Fruit fly (Drosophila melanogaster) whole organism, embryonic: ENCODE measurements around the gene Cul5.
A peak's percentile ranks its signal among the peaks of the same experiment; 100 is the strongest.

Experiments
- C15 ChIP-seq: fragments of 200-800 bp; sonication (Bioruptor generic); IDR thresholded peaks from 3 replicates; pipeline ENCODE4 v1.3.6; 2022; ENCODE audit warnings: missing biosample characterization, missing genetic modification characterization
- CG10147 ChIP-seq: fragments of 200-800 bp; sonication (Bioruptor generic); optimal IDR thresholded peaks from 2 replicates; lab custom pipeline; 2019; ENCODE audit warnings: missing biosample characterization, mild to moderate bottlenecking, missing genetic modification characterization, moderate library complexity
- CG10462 ChIP-seq: fragments of 200-800 bp; sonication (Bioruptor generic); optimal IDR thresholded peaks from 2 replicates; lab custom pipeline; 2016; ENCODE audit warnings: missing biosample characterization, missing genetic modification characterization
- CG10959 ChIP-seq: fragments of 200-800 bp; sonication (Bioruptor generic); IDR thresholded peaks from 2 replicates; pipeline ENCODE4 v1.3.6; 2022; ENCODE audit warnings: missing biosample characterization, missing genetic modification characterization
- CG11247 ChIP-seq: fragments of 200-800 bp; sonication (Bioruptor generic); IDR thresholded peaks from 2 replicates; pipeline ENCODE4 v1.3.6; 2022; ENCODE audit warnings: missing biosample characterization, missing genetic modification characterization
- CG11695 ChIP-seq: fragments of 200-800 bp; sonication (Bioruptor generic); IDR thresholded peaks from 3 replicates; pipeline ENCODE4 v1.3.6; 2022; ENCODE audit warnings: missing biosample characterization, missing genetic modification characterization
- CG12659 ChIP-seq: fragments of 200-800 bp; sonication (Bioruptor generic); optimal IDR thresholded peaks from 3 replicates; lab custom pipeline; 2017; ENCODE audit warnings: mild to moderate bottlenecking, missing biosample characterization, missing genetic modification reagents, missing genetic modification characterization
- CG13287 ChIP-seq: fragments of 200-800 bp; sonication (Bioruptor generic); IDR thresholded peaks from 2 replicates; pipeline ENCODE4 v1.3.6; 2022; ENCODE audit warnings: missing biosample characterization, missing genetic modification characterization; ENCODE audit not compliant: partially characterized antibody
- CG13894 ChIP-seq: fragments of 200-800 bp; sonication (Bioruptor generic); optimal IDR thresholded peaks from 3 replicates; lab custom pipeline; 2018; ENCODE audit warnings: missing biosample characterization, mild to moderate bottlenecking, missing genetic modification characterization, moderate library complexity
- CG14050 ChIP-seq: fragments of 200-800 bp; sonication (Bioruptor generic); IDR thresholded peaks from 3 replicates; pipeline ENCODE4 v1.3.6; 2022; ENCODE audit warnings: missing biosample characterization, missing genetic modification characterization
- CG18262 ChIP-seq: fragments of 200-800 bp; optimal IDR thresholded peaks from 3 replicates; lab custom pipeline; 2019; ENCODE audit warnings: missing biosample characterization, mild to moderate bottlenecking, missing genetic modification characterization, moderate library complexity
- CG18476 ChIP-seq: fragments of 200-800 bp; sonication (Bioruptor generic); optimal IDR thresholded peaks from 2 replicates; lab custom pipeline; 2016; ENCODE audit warnings: missing biosample characterization, mild to moderate bottlenecking, missing genetic modification characterization
- CG2678 ChIP-seq: fragments of 200-800 bp; sonication (Bioruptor generic); optimal IDR thresholded peaks from 3 replicates; lab custom pipeline; 2019; ENCODE audit warnings: missing biosample characterization, mild to moderate bottlenecking, missing genetic modification characterization, moderate library complexity
- CG31441 ChIP-seq: fragments of 200-800 bp; sonication (Bioruptor generic); IDR thresholded peaks from 2 replicates; pipeline ENCODE4 v1.3.6; 2022; ENCODE audit warnings: missing biosample characterization, missing genetic modification characterization
- CG32532 ChIP-seq: fragments of 200-800 bp; sonication (Bioruptor generic); IDR thresholded peaks from 2 replicates; pipeline ENCODE4 v1.3.6; 2022; ENCODE audit warnings: missing biosample characterization, missing genetic modification characterization
- CG33213 ChIP-seq: fragments of 200-800 bp; sonication (Bioruptor generic); optimal IDR thresholded peaks from 3 replicates; lab custom pipeline; 2016; ENCODE audit warnings: missing biosample characterization, missing genetic modification characterization
- CG4617 ChIP-seq: fragments of 200-800 bp; sonication (Bioruptor generic); optimal IDR thresholded peaks from 3 replicates; lab custom pipeline; 2016; ENCODE audit warnings: missing biosample characterization, missing genetic modification characterization, borderline replicate concordance
- CG4730 ChIP-seq: fragments of 200-800 bp; sonication (Bioruptor generic); IDR thresholded peaks from 2 replicates; pipeline ENCODE4 v1.3.6; 2022; ENCODE audit warnings: missing biosample characterization, missing genetic modification characterization
- CG6272 ChIP-seq: fragments of 200-800 bp; sonication (Bioruptor generic); IDR thresholded peaks from 2 replicates; pipeline ENCODE4 v1.3.6; 2022; ENCODE audit warnings: missing biosample characterization, missing genetic modification characterization
- CG6654 ChIP-seq: fragments of 200-800 bp; sonication (Bioruptor generic); optimal IDR thresholded peaks from 2 replicates; lab custom pipeline; 2017; ENCODE audit warnings: missing biosample characterization, mild to moderate bottlenecking, missing genetic modification characterization
- CG7928 ChIP-seq: fragments of 200-800 bp; sonication (Bioruptor generic); optimal IDR thresholded peaks from 2 replicates; lab custom pipeline; 2017; ENCODE audit warnings: missing biosample characterization, mild to moderate bottlenecking, missing genetic modification characterization
- Chrac-16 ChIP-seq: fragments of 200-800 bp; sonication (Bioruptor generic); optimal IDR thresholded peaks from 3 replicates; lab custom pipeline; 2016; ENCODE audit warnings: missing biosample characterization, missing genetic modification characterization
- Dfd ChIP-seq, 2 experiments: fragments of >200 bp; optimal IDR thresholded peaks; 2 replicates each; lab custom pipeline; 2017; ENCODE audit warnings: missing biosample characterization in 2 of 2, missing genetic modification characterization in 2 of 2
- Dp ChIP-seq: fragments of 200-800 bp; sonication (Bioruptor generic); optimal IDR thresholded peaks from 2 replicates; lab custom pipeline; 2018; ENCODE audit warnings: missing biosample characterization, mild to moderate bottlenecking, missing genetic modification characterization, moderate library complexity
- E2f1 ChIP-seq: fragments of 200-800 bp; sonication (Bioruptor generic); IDR thresholded peaks from 2 replicates; pipeline ENCODE4 v1.3.6; 2022; ENCODE audit warnings: missing biosample characterization, missing genetic modification characterization
- Fer1 ChIP-seq: fragments of 200-800 bp; sonication (Bioruptor generic); optimal IDR thresholded peaks from 2 replicates; lab custom pipeline; 2017; ENCODE audit warnings: missing biosample characterization, mild to moderate bottlenecking, missing genetic modification characterization
- Gug ChIP-seq: fragments of 200-800 bp; sonication (Bioruptor generic); IDR thresholded peaks from 4 replicates; pipeline ENCODE4 v1.3.6; 2022; ENCODE audit warnings: missing biosample characterization, missing genetic modification characterization
- HmgZ ChIP-seq: fragments of 200-800 bp; sonication (Bioruptor generic); optimal IDR thresholded peaks from 2 replicates; lab custom pipeline; 2018; ENCODE audit warnings: missing biosample characterization, mild to moderate bottlenecking, missing genetic modification characterization
- Hmr ChIP-seq: fragments of 200-800 bp; sonication (Bioruptor generic); optimal IDR thresholded peaks from 3 replicates; lab custom pipeline; 2017; ENCODE audit warnings: mild to moderate bottlenecking, missing biosample characterization, missing genetic modification reagents, missing genetic modification characterization
- Hr3 ChIP-seq: fragments of 200-800 bp; sonication (Bioruptor generic); optimal IDR thresholded peaks from 3 replicates; lab custom pipeline; 2016; ENCODE audit warnings: missing biosample characterization, missing genetic modification characterization
- Lpt ChIP-seq: fragments of >200 bp; optimal IDR thresholded peaks from 2 replicates; lab custom pipeline; 2018; ENCODE audit warnings: missing biosample characterization, missing genetic modification characterization
- Med ChIP-seq: fragments of 200-800 bp; sonication (Bioruptor generic); peaks from one replicate; lab custom pipeline; 2016; ENCODE audit warnings: missing biosample characterization, missing genetic modification characterization, mild to moderate bottlenecking, inconsistent platforms, moderate library complexity
- NfI ChIP-seq: fragments of 200-800 bp; sonication (Bioruptor generic); optimal IDR thresholded peaks from 3 replicates; lab custom pipeline; 2018; ENCODE audit warnings: missing biosample characterization, mild to moderate bottlenecking, missing genetic modification characterization, moderate library complexity
- Oaz ChIP-seq: fragments of 200-800 bp; sonication (Bioruptor generic); IDR thresholded peaks from 2 replicates; pipeline ENCODE4 v1.3.6; 2022; ENCODE audit warnings: missing biosample characterization, missing genetic modification characterization
- Opbp ChIP-seq: fragments of 200-800 bp; sonication (Bioruptor generic); IDR thresholded peaks from 3 replicates; pipeline ENCODE4 v1.3.6; 2022; ENCODE audit warnings: missing biosample characterization, missing genetic modification characterization; ENCODE audit not compliant: partially characterized antibody
- Side ChIP-seq: fragments of 200-800 bp; sonication (Bioruptor generic); optimal IDR thresholded peaks from 2 replicates; lab custom pipeline; 2016; ENCODE audit warnings: missing biosample characterization, missing genetic modification characterization
- Xbp1 ChIP-seq: fragments of 200-800 bp; sonication (Bioruptor generic); optimal IDR thresholded peaks from 3 replicates; lab custom pipeline; 2016; ENCODE audit warnings: missing biosample characterization, mild to moderate bottlenecking, missing genetic modification characterization
- abd-A ChIP-seq: fragments of 200-800 bp; sonication (Bioruptor generic); optimal IDR thresholded peaks from 3 replicates; lab custom pipeline; 2019; ENCODE audit warnings: missing biosample characterization, mild to moderate bottlenecking, missing genetic modification characterization, moderate library complexity
- cato ChIP-seq: fragments of 200-800 bp; sonication (Bioruptor generic); optimal IDR thresholded peaks from 2 replicates; lab custom pipeline; 2016; ENCODE audit warnings: missing biosample characterization, missing genetic modification characterization, borderline replicate concordance
- dysf ChIP-seq: fragments of 200-800 bp; sonication (Bioruptor generic); IDR thresholded peaks from 3 replicates; pipeline ENCODE4 v1.3.6; 2022; ENCODE audit warnings: missing biosample characterization, missing genetic modification characterization
- gem ChIP-seq: fragments of 200-800 bp; sonication (Bioruptor generic); optimal IDR thresholded peaks from 2 replicates; lab custom pipeline; 2019; ENCODE audit warnings: missing biosample characterization, mild to moderate bottlenecking, missing genetic modification characterization, moderate library complexity
- jigr1 ChIP-seq: fragments of 200-800 bp; sonication (Bioruptor generic); IDR thresholded peaks from 3 replicates; pipeline ENCODE4 v1.3.6; 2022; ENCODE audit warnings: missing biosample characterization, missing genetic modification characterization
- jing ChIP-seq: fragments of 200-800 bp; sonication (Bioruptor generic); optimal IDR thresholded peaks from 2 replicates; lab custom pipeline; 2018; ENCODE audit warnings: missing biosample characterization, mild to moderate bottlenecking, missing genetic modification characterization
- pb ChIP-seq: fragments of 200-800 bp; sonication (Bioruptor generic); optimal IDR thresholded peaks from 3 replicates; lab custom pipeline; 2016; ENCODE audit warnings: missing biosample characterization, missing genetic modification characterization
- phol ChIP-seq: fragments of 200-800 bp; sonication (Bioruptor generic); optimal IDR thresholded peaks from 3 replicates; lab custom pipeline; 2018; ENCODE audit warnings: missing biosample characterization, mild to moderate bottlenecking, missing genetic modification characterization, moderate library complexity
- salm ChIP-seq: fragments of 200-800 bp; sonication (Bioruptor generic); optimal IDR thresholded peaks from 2 replicates; lab custom pipeline; 2018; ENCODE audit warnings: missing biosample characterization, mild to moderate bottlenecking, missing genetic modification characterization
- ssp ChIP-seq: fragments of 200-800 bp; sonication (Bioruptor generic); IDR thresholded peaks from 2 replicates; pipeline ENCODE4 v1.3.6; 2022; ENCODE audit warnings: missing biosample characterization, missing genetic modification characterization
- sug ChIP-seq: fragments of 200-800 bp; optimal IDR thresholded peaks from 2 replicates; lab custom pipeline; 2019; ENCODE audit warnings: missing biosample characterization, mild to moderate bottlenecking, missing genetic modification characterization, moderate library complexity
- tin ChIP-seq: fragments of 200-800 bp; sonication (Bioruptor generic); optimal IDR thresholded peaks from 3 replicates; lab custom pipeline; 2016; ENCODE audit warnings: missing biosample characterization, missing genetic modification characterization
- trh ChIP-seq: fragments of 200-800 bp; sonication (Bioruptor generic); optimal IDR thresholded peaks from 2 replicates; lab custom pipeline; 2016; ENCODE audit warnings: missing biosample characterization, missing genetic modification characterization
- ttk ChIP-seq: fragments of 200-800 bp; sonication (Bioruptor generic); IDR thresholded peaks from 2 replicates; pipeline ENCODE4 v2.1.2; 2022; ENCODE audit warnings: missing biosample characterization, missing genetic modification characterization
- vvl ChIP-seq: fragments of 200-800 bp; sonication (Bioruptor generic); IDR thresholded peaks from 2 replicates; pipeline ENCODE4 v1.3.6; 2022; ENCODE audit warnings: missing biosample characterization, missing genetic modification characterization

Gene Cul5

DNA sequence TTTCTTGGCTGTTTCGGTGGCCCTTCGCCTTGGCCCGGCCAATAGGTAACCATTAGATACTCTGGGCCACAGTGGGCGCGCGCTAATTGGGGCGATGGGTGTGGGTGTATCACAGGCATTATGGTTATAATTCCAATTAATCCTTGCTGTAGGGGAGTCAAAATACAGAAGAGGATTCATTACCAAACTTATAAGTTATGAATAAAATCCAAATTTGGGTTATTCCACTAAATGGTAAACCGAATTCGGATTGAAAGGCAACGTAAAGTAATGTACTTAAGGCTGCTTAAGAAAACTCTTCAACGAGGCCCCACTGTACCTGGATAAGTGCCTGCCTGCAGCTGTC lies 26.9 kb upstream of the Cul5 start (continued):
- TF ChIP-seq CG12659 (GFP tag; lab: Kevin White, UChicago) = no peak
- peak; percentile 14 for TF ChIP-seq Hmr (GFP tag; lab: Kevin White, UChicago)
- peak; percentile 65; the same call in 2 of the 4 replicates for TF ChIP-seq Gug (GFP tag; lab: Robert Waterston, UW)
- no peak for TF ChIP-seq NfI (GFP tag; lab: Kevin White, UChicago)
- no peak for TF ChIP-seq ttk (GFP tag; lab: Robert Waterston, UW)
- TF ChIP-seq cato (GFP tag; lab: Kevin White, UChicago) = no peak
- TF ChIP-seq Dp (GFP tag; lab: Kevin White, UChicago) = no peak
- TF ChIP-seq CG11247 (GFP tag; lab: Robert Waterston, UW) = 0 out of 2 replicates have a peak, but pooled peaks have one; percentile 38
- TF ChIP-seq vvl = peak; percentile 51
- TF ChIP-seq CG7928 (GFP tag; lab: Kevin White, UChicago) = no peak
- TF ChIP-seq pb (GFP tag; lab: Kevin White, UChicago) = peak; percentile 8
- no peak for TF ChIP-seq CG10462 (GFP tag; lab: Kevin White, UChicago)
- peak; percentile 26 for TF ChIP-seq abd-A (tag; lab: Kevin White, UChicago)
- TF ChIP-seq Med = peak; percentile 85
- peak; percentile 83 for TF ChIP-seq dysf (GFP tag; lab: Robert Waterston, UW)
- TF ChIP-seq CG13287 (GFP tag; lab: Robert Waterston, UW) = no peak
- peak; percentile 35; the same call in 1 of the 2 replicates for TF ChIP-seq CG6272 (GFP tag; lab: Robert Waterston, UW)
- TF ChIP-seq C15 (GFP tag; lab: Robert Waterston, UW) = no peak
- TF ChIP-seq tin (GFP tag; lab: Kevin White, UChicago) = peak; percentile 55
- TF ChIP-seq CG6654 (GFP tag; lab: Kevin White, UChicago) = no peak
- TF ChIP-seq sug (tag; lab: Kevin White, UChicago) = no peak
- TF ChIP-seq CG2678 (tag; lab: Kevin White, UChicago) = peak; percentile 75
- peak; percentile 23; the same call in 1 of the 2 replicates for TF ChIP-seq CG4730
- TF ChIP-seq CG11695 (GFP tag; lab: Robert Waterston, UW) = peak; percentile 54; the same call in 2 of the 3 replicates
- TF ChIP-seq CG14050 = 0 out of 3 replicates have a peak, but pooled peaks have one; percentile 10
- TF ChIP-seq CG33213 (GFP tag; lab: Kevin White, UChicago) = no peak
- no peak for TF ChIP-seq Chrac-16 (GFP tag; lab: Kevin White, UChicago)
- TF ChIP-seq CG10147 (GFP tag; lab: Kevin White, UChicago) = peak; percentile 31
- no peak for TF ChIP-seq Opbp
- no peak for TF ChIP-seq trh (GFP tag; lab: Kevin White, UChicago)
- TF ChIP-seq ssp = peak; percentile 27; the same call in 1 of the 2 replicates
- no peak for TF ChIP-seq Side (GFP tag; lab: Kevin White, UChicago)
- no peak for TF ChIP-seq Oaz (GFP tag; lab: Robert Waterston, UW)
- TF ChIP-seq Fer1 (GFP tag; lab: Kevin White, UChicago) = peak; percentile 75
- no peak for TF ChIP-seq CG13894 (tag; lab: Kevin White, UChicago)
- TF ChIP-seq CG4617 = no peak
- peak; percentile 36; the same call in 1 of the 2 replicates for TF ChIP-seq E2f1 (GFP tag; lab: Robert Waterston, UW)
- TF ChIP-seq CG32532 (GFP tag; lab: Robert Waterston, UW) = peak; percentile 67
- no peak for TF ChIP-seq Dfd (GFP tag; optimal IDR thresholded peaks at IDR 0.05; lab: Kevin White, UChicago)
- TF ChIP-seq gem = peak; percentile 54
- TF ChIP-seq Lpt (GFP tag; lab: Kevin White, UChicago) = no peak
- TF ChIP-seq HmgZ = no peak
- TF ChIP-seq jing (GFP tag; lab: Kevin White, UChicago) = no peak
- TF ChIP-seq Hr3 (GFP tag; lab: Kevin White, UChicago) = no peak
- peak; percentile 65 for TF ChIP-seq phol (tag; lab: Kevin White, UChicago)
- no peak for TF ChIP-seq salm
- peak; percentile 23 for TF ChIP-seq CG18476
- peak; percentile 52 for TF ChIP-seq CG18262 (tag; lab: Kevin White, UChicago)
- TF ChIP-seq CG31441 (GFP tag; lab: Robert Waterston, UW) = peak; percentile 39; the same call in 1 of the 2 replicates
- no peak for TF ChIP-seq jigr1 (GFP tag; lab: Robert Waterston, UW)
- TF ChIP-seq Xbp1 (GFP tag; lab: Kevin White, UChicago) = no peak
- no peak for TF ChIP-seq CG10959 (GFP tag; lab: Robert Waterston, UW)
